Worm (Caenorhabditis elegans) whole organism, L2 larva: Measurements from ENCODE around the gene F13B12.4.

Experiments used
- lsy-2 ChIP-seq, 2 experiments: fragments of 150-350 bp in 1 of 2; sonication (generic microtip) in 1 of 2; optimal IDR thresholded peaks; 2 replicates each; lab custom pipeline; 2014 to 2017; ENCODE audit warnings: missing biosample characterization in 2 of 2, missing genetic modification characterization in 2 of 2
- nhr-237 ChIP-seq: fragments of 150-350 bp; optimal IDR thresholded peaks from 2 replicates; lab custom pipeline; 2014; ENCODE audit warnings: missing biosample characterization, missing genetic modification characterization
- snpc-4 ChIP-seq: fragments of 150-350 bp; optimal IDR thresholded peaks from 2 replicates; lab custom pipeline; 2014; ENCODE audit warnings: missing biosample characterization, missing genetic modification characterization
- ztf-1 ChIP-seq: fragments of 200-800 bp; sonication (Bioruptor generic); conservative IDR thresholded peaks from 2 replicates; pipeline ENCODE4 v1.3.6; 2022; ENCODE audit warnings: missing genetic modification characterization, missing compliant biosample characterization
- ztf-11 ChIP-seq: sonication (generic microtip); optimal IDR thresholded peaks from 2 replicates; lab custom pipeline; 2017; ENCODE audit warnings: missing biosample characterization, missing genetic modification characterization
- ztf-4 ChIP-seq: fragments of 150-350 bp; optimal IDR thresholded peaks from 2 replicates; lab custom pipeline; 2014; ENCODE audit warnings: missing biosample characterization, missing genetic modification characterization

- TF ChIP-seq snpc-4, result no peak
- TF ChIP-seq ztf-4 (tag; lab: Kevin White, UChicago), result no peak
- TF ChIP-seq nhr-237 (tag; lab: Kevin White, UChicago), result no peak
- no peak for TF ChIP-seq lsy-2 (tag; optimal IDR thresholded peaks at IDR 0.05; lab: Kevin White, UChicago)
- no peak for TF ChIP-seq ztf-11 (tag; lab: Kevin White, UChicago)
- TF ChIP-seq ztf-1, result no peak
Measured at ce11 chrIV:10421256-10421655, 28.4 kb downstream of the F13B12.4 start.
